Worm (Caenorhabditis elegans) whole organism, young adult: Measurements from ENCODE around the gene snrp-200.

Experiments used
- B0261.1 ChIP-seq: sonication (generic microtip); optimal IDR thresholded peaks from 2 replicates; lab custom pipeline; 2016; ENCODE audit warnings: mild to moderate bottlenecking, missing genetic modification characterization, moderate library complexity, missing compliant biosample characterization
- C06A6.2 ChIP-seq: fragments of 200-800 bp; sonication (Bioruptor generic); conservative IDR thresholded peaks from 2 replicates; pipeline ENCODE4 v1.3.6; 2022; ENCODE audit warnings: missing genetic modification characterization, missing compliant biosample characterization
- C17E4.6 ChIP-seq: fragments of 200-800 bp; sonication (Bioruptor generic); IDR thresholded peaks from 2 replicates; pipeline ENCODE4 v1.3.6; 2022; ENCODE audit warnings: missing genetic modification reagents, missing genetic modification characterization, missing compliant biosample characterization
- F10E7.11 ChIP-seq: sonication (generic microtip); optimal IDR thresholded peaks from 2 replicates; lab custom pipeline; 2017; ENCODE audit warnings: mild to moderate bottlenecking, missing genetic modification characterization, moderate library complexity, missing compliant biosample characterization
- F23B12.7 ChIP-seq: sonication (generic microtip); optimal IDR thresholded peaks from 2 replicates; lab custom pipeline; 2017; ENCODE audit warnings: missing genetic modification characterization, mild to moderate bottlenecking, missing compliant biosample characterization, antibody characterized with exemption, moderate library complexity; ENCODE audit not compliant: insufficient read depth
- F37B4.10 ChIP-seq: fragments of 200-800 bp; sonication (Bioruptor generic); IDR thresholded peaks from 2 replicates; pipeline ENCODE4 v1.3.6; 2022; ENCODE audit warnings: missing genetic modification characterization, missing compliant biosample characterization
- F39B2.1 ChIP-seq: fragments of 200-800 bp; sonication (Bioruptor generic); IDR thresholded peaks from 2 replicates; pipeline ENCODE4 v1.3.6; 2022; ENCODE audit warnings: missing genetic modification reagents, missing genetic modification characterization, missing compliant biosample characterization
- F52B5.7 ChIP-seq: sonication (generic microtip); optimal IDR thresholded peaks from 2 replicates; lab custom pipeline; 2016; ENCODE audit warnings: mild to moderate bottlenecking, missing genetic modification characterization, missing compliant biosample characterization
- F57A8.1 ChIP-seq: fragments of 200-800 bp; sonication (Bioruptor generic); optimal IDR thresholded peaks from 2 replicates; lab custom pipeline; 2018; ENCODE audit warnings: mild to moderate bottlenecking, missing genetic modification characterization, moderate library complexity, missing compliant biosample characterization
- F57C9.4 ChIP-seq: sonication (generic microtip); optimal IDR thresholded peaks from 2 replicates; lab custom pipeline; 2017; ENCODE audit warnings: mild to moderate bottlenecking, missing genetic modification characterization, missing compliant biosample characterization
- K11D2.4 ChIP-seq: fragments of 200-800 bp; sonication (Bioruptor generic); IDR thresholded peaks from 2 replicates; pipeline ENCODE4 v1.3.6; 2022; ENCODE audit warnings: missing genetic modification reagents, missing genetic modification characterization, missing compliant biosample characterization
- K12H6.12 ChIP-seq: fragments of 200-800 bp; sonication (Bioruptor generic); optimal IDR thresholded peaks from 2 replicates; lab custom pipeline; 2018; ENCODE audit warnings: mild to moderate bottlenecking, missing genetic modification characterization, missing compliant biosample characterization
- Y79H2A.3 ChIP-seq: fragments of 200-800 bp; sonication (Bioruptor generic); conservative IDR thresholded peaks from 2 replicates; pipeline ENCODE4 v1.3.6; 2022; ENCODE audit warnings: missing genetic modification reagents, missing genetic modification characterization, missing compliant biosample characterization
- ZK185.1 ChIP-seq: sonication (generic microtip); optimal IDR thresholded peaks from 2 replicates; lab custom pipeline; 2016; ENCODE audit warnings: mild to moderate bottlenecking, missing genetic modification characterization, missing compliant biosample characterization; ENCODE audit not compliant: poor library complexity, severe bottlenecking
- akir-1 ChIP-seq: fragments of 200-800 bp; sonication (Bioruptor generic); optimal IDR thresholded peaks from 2 replicates; lab custom pipeline; 2018; ENCODE audit warnings: mild to moderate bottlenecking, missing genetic modification characterization, moderate library complexity, missing compliant biosample characterization
- attf-3 ChIP-seq: fragments of 200-800 bp; sonication (Bioruptor generic); conservative IDR thresholded peaks from 2 replicates; pipeline ENCODE4 v1.3.6; 2022; ENCODE audit warnings: missing genetic modification reagents, missing genetic modification characterization, missing compliant biosample characterization
- attf-5 ChIP-seq: fragments of 200-800 bp; sonication (Bioruptor generic); optimal IDR thresholded peaks from 2 replicates; lab custom pipeline; 2018; ENCODE audit warnings: mild to moderate bottlenecking, missing genetic modification characterization, missing compliant biosample characterization
- attf-6 ChIP-seq: fragments of 200-800 bp; sonication (Bioruptor generic); IDR thresholded peaks from 2 replicates; pipeline ENCODE4 v1.3.6; 2022; ENCODE audit warnings: missing genetic modification reagents, missing genetic modification characterization, missing compliant biosample characterization
- cebp-2 ChIP-seq: fragments of 200-800 bp; sonication (Bioruptor generic); IDR thresholded peaks from 2 replicates; pipeline ENCODE4 v1.3.6; 2022; ENCODE audit warnings: missing genetic modification characterization, missing compliant biosample characterization
- ceh-40 ChIP-seq: fragments of 200-800 bp; sonication (Bioruptor generic); IDR thresholded peaks from 2 replicates; pipeline ENCODE4 v1.3.6; 2022; ENCODE audit warnings: missing genetic modification characterization, missing compliant biosample characterization
- die-1 ChIP-seq: sonication (generic microtip); optimal IDR thresholded peaks from 2 replicates; lab custom pipeline; 2016; ENCODE audit warnings: missing genotype, mild to moderate bottlenecking, missing genetic modification characterization, missing compliant biosample characterization
- dox-1 ChIP-seq: fragments of 200-800 bp; sonication (Bioruptor generic); IDR thresholded peaks from 2 replicates; pipeline ENCODE4 v1.3.6; 2022; ENCODE audit warnings: missing genetic modification reagents, missing genetic modification characterization, missing compliant biosample characterization
- efl-1 ChIP-seq: fragments of 150-350 bp; optimal IDR thresholded peaks from 2 replicates; lab custom pipeline; 2014; ENCODE audit warnings: missing biosample characterization, missing genetic modification reagents, missing genetic modification characterization
- egrh-3 ChIP-seq: fragments of 200-800 bp; sonication (Bioruptor generic); IDR thresholded peaks from 2 replicates; pipeline ENCODE4 v1.3.6; 2022; ENCODE audit warnings: missing genetic modification reagents, missing genetic modification characterization, missing compliant biosample characterization
- ets-4 ChIP-seq: fragments of 200-800 bp; sonication (Bioruptor generic); optimal IDR thresholded peaks from 2 replicates; lab custom pipeline; 2018; ENCODE audit warnings: mild to moderate bottlenecking, missing genetic modification characterization, missing compliant biosample characterization
- fkh-3 ChIP-seq: sonication (generic microtip); optimal IDR thresholded peaks from 2 replicates; lab custom pipeline; 2016; ENCODE audit warnings: mild to moderate bottlenecking, missing genetic modification characterization, missing compliant biosample characterization
- gei-17 ChIP-seq: fragments of 200-800 bp; sonication (Bioruptor generic); optimal IDR thresholded peaks from 2 replicates; lab custom pipeline; 2018; ENCODE audit warnings: mild to moderate bottlenecking, missing genetic modification characterization, missing compliant biosample characterization
- hmg-20 ChIP-seq: fragments of 200-800 bp; sonication (Bioruptor generic); IDR thresholded peaks from 2 replicates; pipeline ENCODE4 v1.3.6; 2022; ENCODE audit warnings: missing genetic modification reagents, missing genetic modification characterization, missing compliant biosample characterization
- hrde-1 ChIP-seq: sonication (generic microtip); optimal IDR thresholded peaks from 2 replicates; lab custom pipeline; 2016; ENCODE audit warnings: missing genetic modification characterization, mild to moderate bottlenecking, missing compliant biosample characterization, moderate library complexity, missing genotype, missing genetic modification reagents, borderline replicate concordance
- hsf-1 ChIP-seq: fragments of 200-800 bp; sonication (Bioruptor generic); IDR thresholded peaks from 2 replicates; pipeline ENCODE4 v1.3.6; 2022; ENCODE audit warnings: missing genetic modification reagents, missing genetic modification characterization, missing compliant biosample characterization
- let-526 ChIP-seq: fragments of 200-800 bp; sonication (Bioruptor generic); IDR thresholded peaks from 2 replicates; pipeline ENCODE4 v1.3.6; 2022; ENCODE audit warnings: missing genetic modification reagents, missing genetic modification characterization, missing compliant biosample characterization
- lin-26 ChIP-seq: fragments of 200-800 bp; sonication (Bioruptor generic); IDR thresholded peaks from 2 replicates; pipeline ENCODE4 v1.3.6; 2022; ENCODE audit warnings: missing genetic modification reagents, missing genetic modification characterization, missing compliant biosample characterization
- madf-10 ChIP-seq: sonication (generic microtip); optimal IDR thresholded peaks from 2 replicates; lab custom pipeline; 2016; ENCODE audit warnings: mild to moderate bottlenecking, missing genetic modification characterization, missing compliant biosample characterization
- madf-6 ChIP-seq: fragments of 200-800 bp; sonication (Bioruptor generic); IDR thresholded peaks from 2 replicates; pipeline ENCODE4 v1.3.6; 2022; ENCODE audit warnings: missing genetic modification reagents, missing genetic modification characterization, missing compliant biosample characterization
- mcd-1 ChIP-seq: fragments of 200-800 bp; sonication (Bioruptor generic); IDR thresholded peaks from 2 replicates; pipeline ENCODE4 v1.3.6; 2022; ENCODE audit warnings: missing genetic modification reagents, missing genetic modification characterization, missing compliant biosample characterization
- mxl-1 ChIP-seq: sonication (generic microtip); optimal IDR thresholded peaks from 2 replicates; lab custom pipeline; 2016; ENCODE audit warnings: missing genetic modification characterization, missing compliant biosample characterization
- nhr-179 ChIP-seq: sonication (generic microtip); optimal IDR thresholded peaks from 2 replicates; lab custom pipeline; 2016; ENCODE audit warnings: mild to moderate bottlenecking, missing genetic modification characterization, missing compliant biosample characterization
- pha-4 ChIP-seq: fragments of 150-350 bp; sonication (generic microtip); optimal IDR thresholded peaks from 2 replicates; lab custom pipeline; 2014; ENCODE audit warnings: missing biosample characterization, missing genetic modification reagents, missing genetic modification characterization
- rcor-1 ChIP-seq: fragments of 200-800 bp; sonication (Bioruptor generic); IDR thresholded peaks from 2 replicates; pipeline ENCODE4 v1.3.6; 2022; ENCODE audit warnings: missing genetic modification reagents, missing genetic modification characterization, missing compliant biosample characterization
- rpc-1 ChIP-seq, 2 experiments: fragments of 150-350 bp in 1 of 2; sonication (generic microtip) in 1 of 2; optimal IDR thresholded peaks; 2 replicates each; lab custom pipeline; 2014 to 2018; ENCODE audit warnings: missing biosample characterization in 1 of 2, missing genetic modification characterization in 1 of 2, missing genetic modification reagents in 1 of 2, missing genotype in 1 of 2
- sdz-38 ChIP-seq: sonication (generic microtip); optimal IDR thresholded peaks from 2 replicates; lab custom pipeline; 2016; ENCODE audit warnings: missing genotype, missing genetic modification characterization, missing compliant biosample characterization
- tbp1 ChIP-seq: fragments of 200-800 bp; sonication (Bioruptor generic); optimal IDR thresholded peaks from 2 replicates; lab custom pipeline; 2018; ENCODE audit warnings: mild to moderate bottlenecking, missing genetic modification characterization, missing compliant biosample characterization
- zfh-2 ChIP-seq: fragments of 200-800 bp; sonication (Bioruptor generic); conservative IDR thresholded peaks from 2 replicates; pipeline ENCODE4 v1.3.6; 2022; ENCODE audit warnings: missing genetic modification reagents, missing genetic modification characterization, missing compliant biosample characterization
- ztf-22 ChIP-seq: fragments of 200-800 bp; sonication (Bioruptor generic); optimal IDR thresholded peaks from 2 replicates; lab custom pipeline; 2018; ENCODE audit warnings: mild to moderate bottlenecking, missing genetic modification characterization, moderate library complexity, missing compliant biosample characterization

The snrp-200 gene

DNA sequence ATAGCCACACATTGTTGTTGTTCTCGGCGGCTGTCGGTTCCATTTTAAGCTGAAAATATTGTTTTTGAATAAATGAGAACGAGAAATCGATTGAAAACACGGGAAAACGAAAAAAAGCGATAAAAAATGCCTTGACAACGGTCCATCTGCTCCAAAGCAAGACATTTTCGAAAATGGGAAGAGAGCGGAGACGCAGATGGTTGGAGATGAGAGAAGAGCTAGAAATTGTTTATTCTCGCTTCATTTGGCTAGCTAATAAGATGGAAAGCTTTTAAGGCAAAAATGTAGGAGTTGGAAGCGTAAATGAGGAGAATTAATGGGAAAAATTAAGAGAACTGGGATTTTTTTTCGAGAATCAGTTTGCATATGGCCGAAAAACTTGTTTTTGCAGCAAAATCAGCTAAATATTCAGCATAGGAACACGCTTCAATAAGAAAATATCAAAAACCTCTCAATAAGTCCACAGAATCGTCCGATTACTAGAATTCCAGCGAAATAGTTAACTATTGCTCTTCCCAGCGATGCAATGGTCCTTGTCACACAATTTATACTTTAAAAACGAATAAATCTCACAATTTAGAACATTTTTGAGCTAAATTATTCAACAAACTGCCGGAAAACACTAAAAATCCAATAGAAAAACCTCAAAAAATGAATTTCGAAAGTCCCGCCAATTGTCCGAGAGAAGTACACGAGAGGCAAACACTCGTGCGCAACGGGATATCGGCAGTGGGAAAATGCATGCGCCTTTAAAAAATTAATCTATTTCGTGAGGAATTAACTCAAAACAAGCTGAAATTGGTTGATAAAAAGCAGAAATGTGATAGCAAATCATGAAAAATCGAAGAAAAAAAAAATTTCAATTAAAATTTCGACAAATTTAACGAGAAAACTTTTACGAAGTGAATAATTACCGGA lies 1.8 kb upstream of the snrp-200 start, which contains the start of gene pisy-1 (continued):
- TF ChIP-seq hsf-1 (0 out of 2 replicates have a peak, but pooled peaks have one; percentile 44), gei-17 (GFP tag; lab: Kevin White, UChicago) (no peak), Y79H2A.3 (GFP tag; lab: Robert Waterston, UW) (peak; percentile 58; the same call in 1 of the 2 replicates), pha-4 (tag; lab: Kevin White, UChicago) (no peak), ztf-22 (GFP tag; lab: Kevin White, UChicago) (no peak), rcor-1 (no peak), let-526 (no peak), K12H6.12 (tag; lab: Kevin White, UChicago) (no peak), ZK185.1 (tag; lab: Kevin White, UChicago) (no peak), cebp-2 (GFP tag; lab: Robert Waterston, UW) (no peak), F37B4.10 (GFP tag; lab: Robert Waterston, UW) (no peak), madf-10 (tag; lab: Kevin White, UChicago) (no peak), sdz-38 (no peak), tbp1 (GFP tag; lab: Kevin White, UChicago) (no peak), hmg-20 (GFP tag; lab: Robert Waterston, UW) (no peak), attf-5 (GFP tag; lab: Kevin White, UChicago) (peak; percentile 19), nhr-179 (tag; lab: Kevin White, UChicago) (no peak), F57A8.1 (GFP tag; lab: Kevin White, UChicago) (no peak), fkh-3 (tag; lab: Kevin White, UChicago) (no peak), attf-6 (no peak), K11D2.4 (GFP tag; lab: Robert Waterston, UW) (no peak), F10E7.11 (tag; lab: Kevin White, UChicago) (no peak), mxl-1 (tag; lab: Kevin White, UChicago) (no peak), hrde-1 (tag; lab: Kevin White, UChicago) (no peak)

- TF ChIP-seq ets-4 (GFP tag; lab: Kevin White, UChicago), result no peak
- peak; percentile 73 for TF ChIP-seq zfh-2 (GFP tag; lab: Robert Waterston, UW)
- no peak for TF ChIP-seq F39B2.1 (GFP tag; lab: Robert Waterston, UW)
- TF ChIP-seq nhr-179 (tag; lab: Kevin White, UChicago), result no peak
- no peak for TF ChIP-seq ceh-40 (GFP tag; lab: Robert Waterston, UW)
- TF ChIP-seq F52B5.7 (tag; lab: Kevin White, UChicago), result peak; percentile 19
- TF ChIP-seq C17E4.6 (GFP tag; lab: Robert Waterston, UW), result no peak
- no peak for TF ChIP-seq mcd-1 (GFP tag; lab: Robert Waterston, UW)
- no peak for TF ChIP-seq F23B12.7 (tag; lab: Kevin White, UChicago)
- TF ChIP-seq dox-1 (GFP tag; lab: Robert Waterston, UW), result 0 out of 2 replicates have a peak, but pooled peaks have one; percentile 10
- TF ChIP-seq egrh-3 (GFP tag; lab: Robert Waterston, UW), result peak; percentile 27; the same call in 1 of the 2 replicates
- TF ChIP-seq, all 124 proteins: peak for 4
Observed at ce11 chrII:12729952-12730351, 6.8 kb downstream of the snrp-200 start.

- TF ChIP-seq akir-1 (GFP tag; lab: Kevin White, UChicago) (no peak), Y79H2A.3 (GFP tag; lab: Robert Waterston, UW) (no peak), attf-3 (GFP tag; lab: Robert Waterston, UW) (no peak), lin-26 (GFP tag; lab: Robert Waterston, UW) (no peak), B0261.1 (no peak), madf-6 (no peak), die-1 (tag; lab: Kevin White, UChicago) (no peak), efl-1 (GFP tag; lab: Kevin White, UChicago) (no peak), tbp1 (GFP tag; lab: Kevin White, UChicago) (peak; percentile 59), cebp-2 (GFP tag; lab: Robert Waterston, UW) (no peak), C06A6.2 (GFP tag; lab: Robert Waterston, UW) (no peak), attf-5 (GFP tag; lab: Kevin White, UChicago) (no peak), rpc-1 (optimal IDR thresholded peaks at IDR 0.05; lab: Kevin White, UChicago) (no peak), rpc-1 (tag; optimal IDR thresholded peaks at IDR 0.05; lab: Kevin White, UChicago) (peak; percentile 62), F57C9.4 (no peak)
Observed at ce11 chrII:12728608-12729007, 8.1 kb downstream of the snrp-200 start.
